Worm (Caenorhabditis elegans): ENCODE measurements around the gene T01H3.5.

Gene T01H3.5

DNA sequence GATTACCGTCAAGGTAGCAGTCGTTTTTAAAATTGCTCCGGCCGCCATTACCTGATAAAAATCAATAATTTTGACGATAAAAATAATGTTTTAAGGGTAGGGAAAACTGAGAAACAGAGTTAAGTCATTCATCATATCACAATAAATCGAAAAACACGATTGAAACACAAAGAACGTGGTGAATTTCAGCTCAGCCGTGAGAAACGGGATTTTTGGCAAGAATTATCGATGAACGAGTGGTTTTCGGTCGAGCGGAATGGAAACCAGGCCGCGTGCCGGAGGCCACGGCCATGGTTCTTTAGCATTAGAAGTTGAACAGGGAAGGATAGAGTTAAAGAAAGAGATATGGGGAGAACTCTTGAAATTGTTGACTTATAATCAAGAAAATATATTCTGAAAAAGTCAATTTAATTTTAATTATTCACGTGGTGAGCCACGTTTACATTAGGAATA, at the start of gene T01H3.5, which contains the start of gene vha-4:
Gene T01H3.5 (plus strand): TSS at position 351 of the 453 bp plus-strand sequence.
Gene vha-4 (minus strand): TSS at position 51 of the 453 bp plus-strand sequence.
- TF ChIP-seq tra-4 (tag; optimal IDR thresholded peaks at IDR 0.05), result no peak
- no peak for TF ChIP-seq hmg-4 (GFP tag; optimal IDR thresholded peaks at IDR 0.05)
- no peak for TF ChIP-seq flt-1 (GFP tag; IDR thresholded peaks at IDR 0.05)
- no peak for TF ChIP-seq hmbx-1 (tag; optimal IDR thresholded peaks at IDR 0.05)
- TF ChIP-seq B0310.2 (tag; optimal IDR thresholded peaks at IDR 0.05), result no peak
- TF ChIP-seq ceh-36 (tag; optimal IDR thresholded peaks at IDR 0.05), result no peak
- no peak for TF ChIP-seq hnd-1 (tag; optimal IDR thresholded peaks at IDR 0.05)
- TF ChIP-seq tbx-11 (GFP tag; IDR thresholded peaks at IDR 0.05), result no peak
- TF ChIP-seq tbx-37 (GFP tag; conservative IDR thresholded peaks at IDR 0.05), result no peak
- TF ChIP-seq F13C5.2 (tag; optimal IDR thresholded peaks at IDR 0.05), result no peak
- TF ChIP-seq sea-1 (GFP tag; conservative IDR thresholded peaks at IDR 0.05), result no peak
- TF ChIP-seq ets-7 (tag; optimal IDR thresholded peaks at IDR 0.05), result no peak
- no peak for TF ChIP-seq aly-1 (tag; optimal IDR thresholded peaks at IDR 0.05)
- TF ChIP-seq scrt-1 (GFP tag; IDR thresholded peaks at IDR 0.05), result no peak
- no peak for TF ChIP-seq pes-1 (GFP tag; IDR thresholded peaks at IDR 0.05)
- no peak for TF ChIP-seq ceh-13 (GFP tag; optimal IDR thresholded peaks at IDR 0.05)

DNA sequence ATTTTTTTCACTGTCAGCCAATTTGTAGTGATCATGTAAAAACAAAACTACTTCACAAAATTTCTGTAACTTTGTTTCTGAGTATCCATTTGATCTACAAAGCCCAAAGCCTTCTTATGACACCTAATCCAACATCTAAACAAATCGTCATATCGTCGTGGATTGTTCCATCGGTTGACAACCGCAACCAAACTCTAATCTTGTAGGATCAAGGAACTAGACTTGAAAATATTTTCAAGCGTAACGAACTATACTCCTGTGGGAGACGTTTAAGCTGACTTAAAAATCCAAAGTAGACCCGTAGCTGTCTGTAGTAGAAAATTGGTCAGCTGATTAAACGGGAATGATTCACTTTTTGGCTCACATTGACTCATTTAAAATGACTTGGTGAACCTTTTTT, 49.8 kb upstream of the T01H3.5 start:
- no peak for TF ChIP-seq ceh-36 (tag; optimal IDR thresholded peaks at IDR 0.05)
- TF ChIP-seq hnd-1 (tag; optimal IDR thresholded peaks at IDR 0.05), result no peak

DNA sequence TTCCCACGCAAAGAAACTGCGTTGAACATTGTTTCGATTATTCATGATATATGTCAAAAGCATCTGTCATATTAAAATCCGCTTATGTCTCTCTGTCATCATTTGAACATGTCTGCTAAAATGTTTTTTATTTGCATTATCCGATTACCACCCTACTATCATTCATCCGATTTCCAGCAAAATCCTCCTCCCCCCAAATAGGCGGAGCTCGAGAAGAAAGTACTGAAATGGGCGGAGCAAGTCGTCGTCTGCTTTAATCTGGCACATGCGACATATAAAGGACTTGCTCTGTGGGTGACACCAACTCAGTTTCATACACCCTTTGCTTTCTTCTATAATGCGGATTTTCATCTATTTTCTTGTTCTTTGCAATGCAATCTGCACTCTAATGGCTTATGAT, 47.4 kb upstream of the T01H3.5 start, which contains the start of gene T09A5.14:
Gene T09A5.14 (plus strand): TSS at position 301 of the 400 bp plus-strand sequence.
- TF ChIP-seq ceh-13 (GFP tag; optimal IDR thresholded peaks at IDR 0.05) (no peak), sea-1 (GFP tag; conservative IDR thresholded peaks at IDR 0.05) (no peak), scrt-1 (GFP tag; IDR thresholded peaks at IDR 0.05) (no peak), ama-1 (optimal IDR thresholded peaks at IDR 0.05) (no peak), pes-1 (GFP tag; IDR thresholded peaks at IDR 0.05) (no peak), ets-7 (tag; optimal IDR thresholded peaks at IDR 0.05) (no peak), tra-4 (tag; optimal IDR thresholded peaks at IDR 0.05) (no peak), hnd-1 (tag; optimal IDR thresholded peaks at IDR 0.05) (no peak), hmg-4 (GFP tag; optimal IDR thresholded peaks at IDR 0.05) (no peak), tbx-11 (GFP tag; IDR thresholded peaks at IDR 0.05) (no peak), ceh-36 (tag; optimal IDR thresholded peaks at IDR 0.05) (no peak), hmbx-1 (tag; optimal IDR thresholded peaks at IDR 0.05) (no peak)

DNA sequence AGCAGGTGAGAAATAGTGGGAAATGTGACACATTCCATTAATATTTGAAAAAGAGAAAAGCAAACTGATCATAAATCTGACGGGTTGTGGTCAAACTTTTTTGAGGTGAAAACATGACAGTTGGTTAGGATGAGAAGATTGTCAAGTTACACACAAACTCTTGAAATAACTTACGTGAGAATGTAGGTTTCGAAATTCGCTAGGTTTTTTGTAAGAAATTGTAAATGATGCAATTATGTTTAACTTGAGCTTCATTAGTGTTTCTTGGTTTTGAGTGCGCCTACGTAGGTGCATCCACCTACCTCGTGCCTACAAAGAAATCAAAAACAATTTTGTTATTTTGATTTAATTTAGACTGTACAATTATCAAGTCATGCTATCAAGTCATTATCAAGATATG, 44.1 kb upstream of the T01H3.5 start, which contains the start of gene cex-2:
Gene cex-2 (minus strand): TSS at position 101 of the 400 bp plus-strand sequence.
- TF ChIP-seq aly-1 (tag; optimal IDR thresholded peaks at IDR 0.05) (no peak), scrt-1 (GFP tag; IDR thresholded peaks at IDR 0.05) (no peak), tbx-37 (GFP tag; conservative IDR thresholded peaks at IDR 0.05) (no peak), F13C5.2 (tag; optimal IDR thresholded peaks at IDR 0.05) (no peak), B0310.2 (tag; optimal IDR thresholded peaks at IDR 0.05) (no peak), hmbx-1 (tag; optimal IDR thresholded peaks at IDR 0.05) (no peak), tbx-11 (GFP tag; IDR thresholded peaks at IDR 0.05) (no peak), ama-1 (optimal IDR thresholded peaks at IDR 0.05) (no peak), hnd-1 (tag; optimal IDR thresholded peaks at IDR 0.05) (no peak), ceh-36 (tag; optimal IDR thresholded peaks at IDR 0.05) (no peak), sea-1 (GFP tag; conservative IDR thresholded peaks at IDR 0.05) (no peak), hmg-4 (GFP tag; optimal IDR thresholded peaks at IDR 0.05) (no peak), pes-1 (GFP tag; IDR thresholded peaks at IDR 0.05) (no peak), ceh-13 (GFP tag; optimal IDR thresholded peaks at IDR 0.05) (no peak)

DNA sequence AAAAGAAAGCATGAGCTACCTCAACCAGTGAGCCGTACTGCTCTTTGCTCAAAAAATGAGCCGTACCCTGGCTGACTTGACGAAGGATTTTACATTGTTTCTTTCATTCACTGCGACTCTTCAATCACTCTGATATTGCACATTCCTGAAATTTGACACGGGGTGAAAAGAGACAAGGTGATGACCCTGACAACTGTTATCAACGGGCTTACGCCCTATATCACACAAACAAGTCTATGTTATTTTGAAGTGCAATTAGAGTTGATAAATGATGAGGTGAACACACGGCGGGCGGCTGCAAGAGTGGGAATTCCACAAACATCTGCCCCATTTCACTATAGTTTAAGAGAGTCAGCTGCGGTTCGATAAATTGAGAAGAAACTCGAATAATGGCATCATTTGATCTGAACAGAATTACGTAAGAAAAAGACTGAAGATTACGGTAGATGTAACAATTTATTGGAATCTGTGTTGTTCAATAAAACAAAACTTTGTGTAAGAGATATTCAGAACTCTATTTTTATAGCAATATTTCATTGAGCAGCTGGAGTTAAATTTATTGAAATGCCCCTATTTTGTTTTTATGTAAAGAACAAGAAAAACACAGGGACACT, 42.7 kb upstream of the T01H3.5 start:
- no peak for TF ChIP-seq B0310.2 (tag; optimal IDR thresholded peaks at IDR 0.05)

DNA sequence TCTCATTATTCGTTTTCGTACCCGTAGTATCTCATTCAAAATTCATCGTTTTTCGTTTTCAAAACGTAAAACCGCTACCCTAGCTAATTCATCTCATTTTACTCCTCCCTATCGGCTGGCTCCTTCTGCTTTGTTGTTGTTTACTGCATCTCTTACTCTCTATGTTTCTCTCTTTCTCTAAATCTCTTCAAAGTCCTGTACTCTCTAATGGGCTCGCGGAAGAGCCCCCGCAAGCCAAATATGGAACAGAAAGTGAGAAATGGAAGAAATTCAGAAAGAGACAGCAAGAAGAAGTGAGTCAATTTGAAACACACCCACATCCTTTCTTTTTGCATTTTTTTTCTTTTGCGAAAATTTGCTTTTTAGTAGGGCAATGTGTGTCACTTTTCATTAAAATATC, 40.8 kb upstream of the T01H3.5 start:
- TF ChIP-seq aly-1 (tag; optimal IDR thresholded peaks at IDR 0.05) (no peak), hnd-1 (tag; optimal IDR thresholded peaks at IDR 0.05) (no peak), tbx-37 (GFP tag; conservative IDR thresholded peaks at IDR 0.05) (no peak), sea-1 (GFP tag; conservative IDR thresholded peaks at IDR 0.05) (no peak), F13C5.2 (tag; optimal IDR thresholded peaks at IDR 0.05) (no peak), ceh-13 (GFP tag; optimal IDR thresholded peaks at IDR 0.05) (no peak), scrt-1 (GFP tag; IDR thresholded peaks at IDR 0.05) (no peak), pes-1 (GFP tag; IDR thresholded peaks at IDR 0.05) (no peak), ceh-36 (tag; optimal IDR thresholded peaks at IDR 0.05) (no peak), B0310.2 (tag; optimal IDR thresholded peaks at IDR 0.05) (no peak), ets-7 (tag; optimal IDR thresholded peaks at IDR 0.05) (no peak), flt-1 (GFP tag; IDR thresholded peaks at IDR 0.05) (no peak), tbx-11 (GFP tag; IDR thresholded peaks at IDR 0.05) (no peak), hmbx-1 (tag; optimal IDR thresholded peaks at IDR 0.05) (no peak), tra-4 (tag; optimal IDR thresholded peaks at IDR 0.05) (no peak)

DNA sequence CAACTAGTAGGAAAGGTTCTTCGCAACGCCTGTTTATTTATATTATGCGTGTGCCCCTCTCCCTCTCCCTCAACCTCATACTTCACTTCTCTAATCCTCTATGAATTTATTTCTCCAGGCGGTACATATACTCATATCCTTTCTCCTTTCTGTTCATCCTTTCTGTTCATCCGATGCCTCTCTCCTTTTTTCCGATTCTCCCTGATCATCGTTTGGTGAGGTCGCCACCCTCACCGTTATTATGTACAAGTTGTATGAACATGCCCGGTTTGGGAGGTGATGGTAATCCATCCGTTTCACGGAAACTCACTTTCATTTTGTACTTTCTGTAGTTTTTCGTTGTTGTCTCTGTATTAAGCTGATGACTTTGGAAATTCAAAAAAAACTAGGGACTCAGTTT, 39.7 kb upstream of the T01H3.5 start:
- TF ChIP-seq aly-1 (tag; optimal IDR thresholded peaks at IDR 0.05) (no peak), F13C5.2 (tag; optimal IDR thresholded peaks at IDR 0.05) (peak; percentile 18)

DNA sequence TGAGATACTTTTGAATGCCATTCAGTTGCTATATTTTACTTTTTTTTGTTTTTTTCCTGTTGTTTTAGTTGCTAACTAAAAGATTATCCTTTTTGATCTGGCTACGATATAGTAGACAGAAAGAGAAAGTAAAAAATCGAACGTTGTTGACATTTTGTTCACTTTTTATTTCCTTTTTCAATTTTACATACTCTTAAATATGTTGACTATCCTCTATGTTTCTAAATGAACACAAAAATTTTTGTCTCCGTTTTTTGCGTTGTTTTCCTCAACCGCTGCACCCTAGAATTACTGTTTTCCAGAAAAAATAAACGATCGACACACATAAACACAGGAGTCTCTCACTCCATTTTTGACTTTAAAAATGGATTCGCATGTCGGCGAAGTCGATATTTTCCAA, 37.4 kb upstream of the T01H3.5 start, which contains the start of gene klp-3:
Gene klp-3 (plus strand): TSS at position 301 of the 400 bp plus-strand sequence.
- TF ChIP-seq pes-1 (GFP tag; IDR thresholded peaks at IDR 0.05) (no peak), ceh-36 (tag; optimal IDR thresholded peaks at IDR 0.05) (no peak), flt-1 (GFP tag; IDR thresholded peaks at IDR 0.05) (no peak), hmbx-1 (tag; optimal IDR thresholded peaks at IDR 0.05) (no peak), tbx-37 (GFP tag; conservative IDR thresholded peaks at IDR 0.05) (no peak)

All from whole organism, early embryonic.